Worm (Caenorhabditis elegans): ENCODE results near the gene T06D4.1.

- TF ChIP-seq ets-7 (tag; optimal IDR thresholded peaks at IDR 0.05) (no peak), hnd-1 (tag; optimal IDR thresholded peaks at IDR 0.05) (no peak), aly-1 (tag; optimal IDR thresholded peaks at IDR 0.05) (no peak), F13C5.2 (tag; optimal IDR thresholded peaks at IDR 0.05) (no peak), ama-1 (optimal IDR thresholded peaks at IDR 0.05) (no peak), hmbx-1 (tag; optimal IDR thresholded peaks at IDR 0.05) (no peak), tra-4 (tag; optimal IDR thresholded peaks at IDR 0.05) (no peak), ceh-36 (tag; optimal IDR thresholded peaks at IDR 0.05) (no peak), scrt-1 (GFP tag; IDR thresholded peaks at IDR 0.05) (no peak), ceh-13 (GFP tag; optimal IDR thresholded peaks at IDR 0.05) (no peak), B0310.2 (tag; optimal IDR thresholded peaks at IDR 0.05) (no peak), hmg-4 (GFP tag; optimal IDR thresholded peaks at IDR 0.05) (no peak), pes-1 (GFP tag; IDR thresholded peaks at IDR 0.05) (no peak)
Measured at ce11 chrII:3358834-3359233, 22.8 kb upstream of the T06D4.1 start, which contains the start of the genes lido-14 and bath-27.

Measured in whole organism, early embryonic.